Worm (Caenorhabditis elegans) whole organism, mixed stage, embryonic: Measurements from ENCODE around the gene C01G6.2.

Source experiments
- M03D4.4 ChIP-seq: sonication (generic microtip); optimal IDR thresholded peaks from 2 replicates; lab custom pipeline; 2017; ENCODE audit warnings: mild to moderate bottlenecking, missing genetic modification characterization, missing compliant biosample characterization
- bed-3 ChIP-seq: fragments of 200-800 bp; sonication (Bioruptor generic); optimal IDR thresholded peaks from 3 replicates; lab custom pipeline; 2018; ENCODE audit warnings: mild to moderate bottlenecking, missing genetic modification characterization, moderate library complexity, missing compliant biosample characterization
- blmp-1 ChIP-seq: fragments of 150-350 bp; optimal IDR thresholded peaks from 2 replicates; lab custom pipeline; 2014; ENCODE audit warnings: missing biosample characterization, missing genetic modification characterization
- ceh-39 ChIP-seq: fragments of 150-350 bp; optimal IDR thresholded peaks from 2 replicates; lab custom pipeline; 2014; ENCODE audit warnings: missing biosample characterization, missing genetic modification characterization
- ceh-43 ChIP-seq: fragments of 200-800 bp; sonication (Bioruptor generic); optimal IDR thresholded peaks from 2 replicates; lab custom pipeline; 2018; ENCODE audit warnings: mild to moderate bottlenecking, missing genetic modification characterization, moderate library complexity, missing compliant biosample characterization
- ceh-83 ChIP-seq: fragments of 200-800 bp; sonication (Bioruptor generic); optimal IDR thresholded peaks from 2 replicates; lab custom pipeline; 2018; ENCODE audit warnings: mild to moderate bottlenecking, missing genetic modification characterization, missing compliant biosample characterization
- ces-1 ChIP-seq: fragments of 150-350 bp; optimal IDR thresholded peaks from 2 replicates; lab custom pipeline; 2014; ENCODE audit warnings: missing biosample characterization, missing genetic modification reagents, missing genetic modification characterization
- cnd-1 ChIP-seq: fragments of 200-800 bp; sonication (Bioruptor generic); optimal IDR thresholded peaks from 2 replicates; lab custom pipeline; 2018; ENCODE audit warnings: mild to moderate bottlenecking, missing genetic modification characterization, missing compliant biosample characterization
- drap-1 ChIP-seq: fragments of 200-800 bp; sonication (Bioruptor generic); optimal IDR thresholded peaks from 3 replicates; lab custom pipeline; 2018; ENCODE audit warnings: mild to moderate bottlenecking, missing genetic modification characterization, missing compliant biosample characterization
- elt-1 ChIP-seq: sonication (generic microtip); optimal IDR thresholded peaks from 2 replicates; lab custom pipeline; 2017; ENCODE audit warnings: missing genetic modification characterization, mild to moderate bottlenecking, missing compliant biosample characterization, antibody characterized with exemption, moderate library complexity, borderline replicate concordance; ENCODE audit not compliant: insufficient read depth
- elt-3 ChIP-seq: fragments of 150-350 bp; optimal IDR thresholded peaks from 2 replicates; lab custom pipeline; 2014; ENCODE audit warnings: missing biosample characterization, missing genetic modification characterization
- flh-1 ChIP-seq: fragments of 200-800 bp; sonication (Bioruptor generic); optimal IDR thresholded peaks from 2 replicates; lab custom pipeline; 2018; ENCODE audit warnings: mild to moderate bottlenecking, missing genetic modification characterization, moderate library complexity, missing compliant biosample characterization
- ham-2 ChIP-seq: fragments of 200-800 bp; sonication (Bioruptor generic); optimal IDR thresholded peaks from 2 replicates; lab custom pipeline; 2018; ENCODE audit warnings: mild to moderate bottlenecking, missing genetic modification characterization, missing compliant biosample characterization
- hlh-1 ChIP-seq: fragments of 150-350 bp; optimal IDR thresholded peaks from 2 replicates; lab custom pipeline; 2014; ENCODE audit warnings: missing biosample characterization, missing genetic modification reagents, missing genetic modification characterization
- lin-13 ChIP-seq: fragments of 150-350 bp; optimal IDR thresholded peaks from 2 replicates; lab custom pipeline; 2014; ENCODE audit warnings: missing biosample characterization, missing genetic modification characterization
- lin-32 ChIP-seq: fragments of 200-800 bp; sonication (Bioruptor generic); optimal IDR thresholded peaks from 2 replicates; lab custom pipeline; 2018; ENCODE audit warnings: mild to moderate bottlenecking, missing genetic modification characterization, missing compliant biosample characterization
- lsy-2 ChIP-seq: fragments of 150-350 bp; optimal IDR thresholded peaks from 2 replicates; lab custom pipeline; 2014; ENCODE audit warnings: missing biosample characterization, missing genetic modification characterization
- mab-5 ChIP-seq: fragments of 150-350 bp; optimal IDR thresholded peaks from 2 replicates; lab custom pipeline; 2014; ENCODE audit warnings: missing biosample characterization, missing genetic modification characterization
- mls-2 ChIP-seq: sonication (generic microtip); optimal IDR thresholded peaks from 2 replicates; lab custom pipeline; 2016; ENCODE audit warnings: mild to moderate bottlenecking, missing genetic modification characterization, moderate library complexity, missing compliant biosample characterization
- nhr-12 ChIP-seq: fragments of 150-350 bp; optimal IDR thresholded peaks from 2 replicates; lab custom pipeline; 2014; ENCODE audit warnings: missing biosample characterization, missing genetic modification characterization
- nhr-2 ChIP-seq: fragments of 150-350 bp; optimal IDR thresholded peaks from 2 replicates; lab custom pipeline; 2014; ENCODE audit warnings: missing biosample characterization, missing genetic modification characterization
- nhr-237 ChIP-seq: fragments of 150-350 bp; optimal IDR thresholded peaks from 2 replicates; lab custom pipeline; 2014; ENCODE audit warnings: missing biosample characterization, missing genetic modification characterization
- nhr-28 ChIP-seq: fragments of 150-350 bp; optimal IDR thresholded peaks from 2 replicates; lab custom pipeline; 2014; ENCODE audit warnings: missing biosample characterization, missing genetic modification characterization
- nhr-76 ChIP-seq: sonication (generic microtip); optimal IDR thresholded peaks from 2 replicates; lab custom pipeline; 2017; ENCODE audit warnings: missing biosample characterization, missing genetic modification characterization
- pha-4 ChIP-seq: fragments of 150-350 bp; optimal IDR thresholded peaks from 2 replicates; lab custom pipeline; 2018; ENCODE audit warnings: missing biosample characterization, missing genetic modification reagents, missing genetic modification characterization
- snpc-4 ChIP-seq: fragments of 150-350 bp; optimal IDR thresholded peaks from 2 replicates; lab custom pipeline; 2014; ENCODE audit warnings: missing biosample characterization, missing genetic modification characterization
- tbx-8 ChIP-seq: fragments of 200-800 bp; sonication (Bioruptor generic); optimal IDR thresholded peaks from 2 replicates; lab custom pipeline; 2018; ENCODE audit warnings: mild to moderate bottlenecking, missing genetic modification characterization, moderate library complexity, missing compliant biosample characterization
- unc-120 ChIP-seq: sonication (generic microtip); optimal IDR thresholded peaks from 2 replicates; lab custom pipeline; 2017; ENCODE audit warnings: missing genetic modification characterization, missing compliant biosample characterization; ENCODE audit not compliant: poor library complexity, severe bottlenecking
- unc-39 ChIP-seq: fragments of 150-350 bp; optimal IDR thresholded peaks from 2 replicates; lab custom pipeline; 2014; ENCODE audit warnings: missing biosample characterization, missing genetic modification characterization
- unc-62 ChIP-seq: fragments of 150-350 bp; optimal IDR thresholded peaks from 2 replicates; lab custom pipeline; 2014; ENCODE audit warnings: missing biosample characterization, missing genetic modification reagents, missing genetic modification characterization
- zip-8 ChIP-seq: fragments of 150-350 bp; optimal IDR thresholded peaks from 2 replicates; lab custom pipeline; 2014; ENCODE audit warnings: missing biosample characterization, missing genetic modification characterization
- ztf-11 ChIP-seq: fragments of 150-350 bp; optimal IDR thresholded peaks from 2 replicates; lab custom pipeline; 2014; ENCODE audit warnings: missing biosample characterization, missing genetic modification characterization

The C01G6.2 gene

ce11 chrII:9299679-9300078, 32.8 kb downstream of the C01G6.2 start:
- TF ChIP-seq mls-2 (no peak), drap-1 (GFP tag; lab: Kevin White, UChicago) (no peak), nhr-28 (no peak), unc-120 (tag; lab: Kevin White, UChicago) (peak; percentile 10), cnd-1 (tag; lab: Kevin White, UChicago) (no peak), elt-1 (tag; lab: Kevin White, UChicago) (no peak), mab-5 (tag; lab: Kevin White, UChicago) (peak; percentile 88), bed-3 (GFP tag; lab: Kevin White, UChicago) (no peak), hlh-1 (tag; lab: Kevin White, UChicago) (peak; percentile 31), ceh-39 (tag; lab: Kevin White, UChicago) (no peak), nhr-237 (tag; lab: Kevin White, UChicago) (no peak), ces-1 (GFP tag; lab: Kevin White, UChicago) (no peak), blmp-1 (tag; lab: Kevin White, UChicago) (no peak), flh-1 (GFP tag; lab: Kevin White, UChicago) (no peak), ceh-43 (GFP tag; lab: Kevin White, UChicago) (no peak), ztf-11 (tag; lab: Kevin White, UChicago) (no peak), tbx-8 (GFP tag; lab: Kevin White, UChicago) (no peak), snpc-4 (no peak), unc-62 (GFP tag; lab: Kevin White, UChicago) (peak; percentile 53), unc-39 (tag; lab: Kevin White, UChicago) (no peak), lin-32 (GFP tag; lab: Kevin White, UChicago) (no peak), nhr-12 (tag; lab: Kevin White, UChicago) (no peak), pha-4 (tag; lab: Kevin White, UChicago) (no peak), lin-13 (tag; lab: Kevin White, UChicago) (no peak), ceh-83 (GFP tag; lab: Kevin White, UChicago) (no peak), ham-2 (GFP tag; lab: Kevin White, UChicago) (no peak)

ce11 chrII:9301065-9301464, 34.2 kb downstream of the C01G6.2 start:
- TF ChIP-seq nhr-2 = peak; percentile 28
- no peak for TF ChIP-seq ceh-43 (GFP tag; lab: Kevin White, UChicago)
- no peak for TF ChIP-seq drap-1 (GFP tag; lab: Kevin White, UChicago)
- no peak for TF ChIP-seq unc-39 (tag; lab: Kevin White, UChicago)
- TF ChIP-seq zip-8 (tag; lab: Kevin White, UChicago) = no peak
- no peak for TF ChIP-seq ztf-11 (tag; lab: Kevin White, UChicago)
- TF ChIP-seq M03D4.4 (tag; lab: Kevin White, UChicago) = no peak
- no peak for TF ChIP-seq elt-3 (tag; lab: Kevin White, UChicago)
- TF ChIP-seq lsy-2 = no peak
- no peak for TF ChIP-seq cnd-1 (tag; lab: Kevin White, UChicago)
- TF ChIP-seq ceh-83 (GFP tag; lab: Kevin White, UChicago) = no peak
- TF ChIP-seq elt-1 (tag; lab: Kevin White, UChicago) = peak; percentile 22
- no peak for TF ChIP-seq nhr-12 (tag; lab: Kevin White, UChicago)

ce11 chrII:9303545-9303944, 36.7 kb downstream of the C01G6.2 start:
- TF ChIP-seq M03D4.4 (tag; lab: Kevin White, UChicago) (no peak), ces-1 (GFP tag; lab: Kevin White, UChicago) (peak; percentile 8)

ce11 chrII:9304849-9305248, 38.0 kb downstream of the C01G6.2 start:
- no peak for TF ChIP-seq M03D4.4 (tag; lab: Kevin White, UChicago)
- TF ChIP-seq mls-2 = peak; percentile 34
- no peak for TF ChIP-seq bed-3 (GFP tag; lab: Kevin White, UChicago)
- no peak for TF ChIP-seq drap-1 (GFP tag; lab: Kevin White, UChicago)
- no peak for TF ChIP-seq unc-120 (tag; lab: Kevin White, UChicago)
- TF ChIP-seq ces-1 (GFP tag; lab: Kevin White, UChicago) = peak; percentile 94
- peak; percentile 20 for TF ChIP-seq cnd-1 (tag; lab: Kevin White, UChicago)
- TF ChIP-seq hlh-1 (tag; lab: Kevin White, UChicago) = peak; percentile 26
- no peak for TF ChIP-seq ceh-39 (tag; lab: Kevin White, UChicago)
- TF ChIP-seq nhr-76 (tag; lab: Kevin White, UChicago) = no peak
- no peak for TF ChIP-seq lin-32 (GFP tag; lab: Kevin White, UChicago)
- TF ChIP-seq lsy-2 = no peak
- TF ChIP-seq mab-5 (tag; lab: Kevin White, UChicago) = no peak
